Worm (Caenorhabditis elegans) whole organism, young adult: ENCODE results near the gene hex-1.

Source experiments
- B0261.1 ChIP-seq: sonication (generic microtip); optimal IDR thresholded peaks from 2 replicates; lab custom pipeline; 2016; ENCODE audit warnings: mild to moderate bottlenecking, missing genetic modification characterization, moderate library complexity, missing compliant biosample characterization
- Y53F4B.3 ChIP-seq: fragments of 200-800 bp; sonication (Bioruptor generic); IDR thresholded peaks from 2 replicates; pipeline ENCODE4 v1.3.6; 2022; ENCODE audit warnings: missing genetic modification reagents, missing genetic modification characterization, missing compliant biosample characterization
- ama-1 ChIP-seq, 3 experiments: fragments of 150-350 bp in 1 of 3; sonication (generic microtip) in 2 of 3; optimal IDR thresholded peaks; 2 replicates each; lab custom pipeline; 2014 to 2018; ENCODE audit warnings: missing biosample characterization in 2 of 3, missing genetic modification characterization in 2 of 3, missing genetic modification reagents in 2 of 3
- him-1 ChIP-seq: sonication (generic microtip); optimal IDR thresholded peaks from 2 replicates; lab custom pipeline; 2016; ENCODE audit warnings: missing genotype, missing genetic modification reagents, missing genetic modification characterization, missing compliant biosample characterization
- snpc-4 ChIP-seq, 5 experiments: fragments of 150-350 bp in 1 of 5; sonication (generic microtip) in 4 of 5; optimal IDR thresholded peaks; 2 replicates each; lab custom pipeline; 2014 to 2018; ENCODE audit warnings: missing genetic modification characterization in 5 of 5, missing biosample characterization in 3 of 5, antibody characterized with exemption in 2 of 5, mild to moderate bottlenecking in 2 of 5, missing compliant biosample characterization in 2 of 5, missing genotype in 2 of 5, moderate library complexity in 2 of 5, missing genetic modification reagents in 1 of 5
- unc-130 ChIP-seq: sonication (generic microtip); optimal IDR thresholded peaks from 2 replicates; lab custom pipeline; 2016; ENCODE audit warnings: missing genetic modification reagents, missing genetic modification characterization, missing compliant biosample characterization
- ztf-25 ChIP-seq: fragments of 200-800 bp; sonication (Bioruptor generic); IDR thresholded peaks from 2 replicates; pipeline ENCODE4 v1.3.6; 2022; ENCODE audit warnings: missing genetic modification reagents, missing genetic modification characterization, missing compliant biosample characterization
- ztf-28 ChIP-seq: fragments of 200-800 bp; sonication (Bioruptor generic); IDR thresholded peaks from 2 replicates; pipeline ENCODE4 v1.3.6; 2022; ENCODE audit warnings: missing genetic modification reagents, missing genetic modification characterization, missing compliant biosample characterization

- TF ChIP-seq ztf-25 (GFP tag; lab: Robert Waterston, UW) (no peak), B0261.1 (tag; lab: Kevin White, UChicago) (no peak), ztf-28 (GFP tag; lab: Robert Waterston, UW) (no peak), Y53F4B.3 (GFP tag; lab: Robert Waterston, UW) (no peak), unc-130 (GFP tag; lab: Kevin White, UChicago) (no peak), him-1 (no peak), snpc-4 (GFP tag; optimal IDR thresholded peaks at IDR 0.05; lab: Kevin White, UChicago) (no peak), snpc-4 (tag; optimal IDR thresholded peaks at IDR 0.05; lab: Kevin White, UChicago) (no peak), ama-1 (optimal IDR thresholded peaks at IDR 0.05; lab: Kevin White, UChicago) (no peak), ama-1 (GFP tag; optimal IDR thresholded peaks at IDR 0.05; lab: Kevin White, UChicago) (no peak)
Measured at ce11 chrX:2210751-2211150, 10.2 kb upstream of the hex-1 start, which contains the start of gene peb-1.
